Fruit fly (Drosophila melanogaster): ENCODE results near the gene ed.

DNA sequence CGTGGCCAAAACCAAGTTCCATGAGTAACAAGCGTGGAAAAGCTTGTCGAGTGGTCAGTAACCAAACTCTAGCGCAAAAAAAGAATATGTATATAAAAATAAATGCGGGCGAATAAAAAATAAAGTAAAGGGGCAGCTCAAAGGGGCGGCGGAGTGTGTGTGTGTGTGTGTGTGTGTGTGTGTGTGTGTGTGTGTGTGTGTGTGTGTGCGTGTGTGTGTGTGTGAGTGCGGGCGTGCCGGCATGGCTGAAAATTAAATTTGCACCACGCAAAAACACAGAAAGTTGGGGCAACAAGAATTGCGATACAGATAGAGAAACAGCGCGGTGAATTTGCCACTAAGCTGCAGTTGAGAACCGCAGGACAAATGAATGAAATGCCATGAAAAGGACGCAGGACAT is 31.7 kb downstream of the ed start:
- TF ChIP-seq CG8478 (optimal IDR thresholded peaks at IDR 0.05) (no peak), CTCF (optimal IDR thresholded peaks at IDR 0.05) (no peak)
